Fruit fly (Drosophila melanogaster): ENCODE data around the gene Tak1.

DNA sequence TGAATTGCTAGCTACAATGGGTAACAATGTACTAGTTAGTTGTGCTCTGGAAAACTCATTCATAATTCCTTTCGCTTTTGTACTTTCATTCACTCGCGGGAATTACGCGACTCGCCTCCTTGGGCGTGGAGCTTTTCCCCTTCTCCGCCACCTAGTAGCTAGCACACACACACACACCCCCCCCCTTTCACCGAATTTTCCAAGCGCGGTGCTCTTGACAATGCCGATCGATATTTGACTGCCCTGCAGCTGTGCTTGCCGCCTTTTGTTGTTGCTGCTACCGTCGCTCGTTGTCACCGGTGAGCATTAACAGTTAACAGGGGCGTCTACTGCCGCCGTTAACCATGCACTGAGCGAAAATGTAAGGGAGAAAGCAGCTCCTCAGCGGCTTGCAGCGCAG is 22.5 kb downstream of the Tak1 start:
- TF ChIP-seq Myc (optimal IDR thresholded peaks at IDR 0.05) (no peak), fru (GFP tag; optimal IDR thresholded peaks at IDR 0.05) (no peak), h (GFP tag; optimal IDR thresholded peaks at IDR 0.05) (no peak), dl (GFP tag; optimal IDR thresholded peaks at IDR 0.05; ENCODE audit: insufficient read depth in 1 of 2, partially characterized antibody in 2 of 2) (no peak), rgr (GFP tag; optimal IDR thresholded peaks at IDR 0.05) (no peak), psq (GFP tag; optimal IDR thresholded peaks at IDR 0.05) (no peak), dmrt93B (GFP tag; optimal IDR thresholded peaks at IDR 0.05) (no peak), woc (GFP tag; optimal IDR thresholded peaks at IDR 0.05) (no peak), Hr83 (GFP tag; optimal IDR thresholded peaks at IDR 0.05; ENCODE audit: poor library complexity, severe bottlenecking) (no peak), pan (optimal IDR thresholded peaks at IDR 0.05) (no peak), dsf (GFP tag; optimal IDR thresholded peaks at IDR 0.05; ENCODE audit: borderline replicate concordance) (no peak), CG9705 (GFP tag; optimal IDR thresholded peaks at IDR 0.05) (no peak), Hr78 (GFP tag; optimal IDR thresholded peaks at IDR 0.05) (no peak)
